Worm (Caenorhabditis elegans): ENCODE data around the gene srh-119.
A peak's percentile ranks its signal among the peaks of the same experiment; 100 is the strongest.

DNA sequence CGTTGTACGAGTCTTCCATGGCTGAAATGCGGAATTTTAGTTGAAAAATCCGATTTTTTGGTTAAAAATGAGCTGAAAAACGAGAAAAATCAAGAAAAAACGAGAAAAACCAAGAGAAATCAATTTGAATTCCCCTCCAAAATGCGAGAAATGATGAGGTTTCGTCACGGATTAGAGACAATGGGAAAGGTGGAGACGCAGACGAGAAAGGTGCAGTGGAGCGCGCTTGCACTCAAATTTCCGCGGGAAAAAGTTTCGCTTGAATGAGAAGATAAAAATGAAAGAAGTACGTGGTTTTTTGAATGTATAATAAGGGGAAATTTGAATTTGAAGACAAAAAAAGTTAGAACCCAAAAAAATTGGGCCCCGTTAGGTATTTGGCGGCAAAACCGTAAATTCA is 6.6 kb upstream of the srh-119 start, which contains the start of gene efl-1:
- TF ChIP-seq him-1 (tag; optimal IDR thresholded peaks at IDR 0.05) (no peak), dao-5 (tag; optimal IDR thresholded peaks at IDR 0.05) (no peak), W03F9.2 (tag; optimal IDR thresholded peaks at IDR 0.05) (peak; percentile 86)
